Fruit fly (Drosophila melanogaster) whole organism, wandering third instar larva: ENCODE measurements around the gene simj.

Experiments
- Abd-B ChIP-seq: fragments of >200 bp; optimal IDR thresholded peaks from 2 replicates; lab custom pipeline; 2017; ENCODE audit warnings: missing biosample characterization, missing genetic modification characterization
- CG32264 ChIP-seq: fragments of 200-800 bp; sonication (Bioruptor generic); optimal IDR thresholded peaks from 2 replicates; lab custom pipeline; 2016; ENCODE audit warnings: missing biosample characterization, missing genetic modification characterization
- CG9705 ChIP-seq: fragments of 200-800 bp; sonication (Bioruptor generic); optimal IDR thresholded peaks from 2 replicates; lab custom pipeline; 2018; ENCODE audit warnings: missing biosample characterization, mild to moderate bottlenecking, missing genetic modification characterization
- CrebA ChIP-seq: fragments of 200-800 bp; sonication (Bioruptor generic); optimal IDR thresholded peaks from 2 replicates; lab custom pipeline; 2016; ENCODE audit warnings: missing biosample characterization, mild to moderate bottlenecking, missing genetic modification characterization, borderline replicate concordance
- Dfd ChIP-seq: fragments of >200 bp; optimal IDR thresholded peaks from 2 replicates; lab custom pipeline; 2017; ENCODE audit warnings: missing biosample characterization, missing genetic modification characterization
- Dif ChIP-seq: fragments of 200-275, 200-300 bp; sonication (Bioruptor generic); optimal IDR thresholded peaks from 2 replicates; lab custom pipeline; 2018; ENCODE audit warnings: missing biosample characterization, missing genetic modification characterization; ENCODE audit not compliant: partially characterized antibody
- Hnf4 ChIP-seq: fragments of 200-800 bp; sonication (Bioruptor generic); optimal IDR thresholded peaks from 2 replicates; lab custom pipeline; 2016; ENCODE audit warnings: missing biosample characterization, mild to moderate bottlenecking, missing genetic modification characterization
- Hr78 ChIP-seq: fragments of >200 bp; optimal IDR thresholded peaks from 2 replicates; lab custom pipeline; 2017; ENCODE audit warnings: missing biosample characterization, missing genetic modification characterization
- Hr83 ChIP-seq: fragments of 200-300 bp; sonication (Bioruptor generic); optimal IDR thresholded peaks from 2 replicates; lab custom pipeline; 2016; ENCODE audit warnings: missing biosample characterization, mild to moderate bottlenecking, missing genetic modification characterization, moderate library complexity; ENCODE audit not compliant: poor library complexity, severe bottlenecking
- Jra ChIP-seq: sonication (Bioruptor generic); optimal IDR thresholded peaks from 2 replicates; lab custom pipeline; 2016; ENCODE audit warnings: missing biosample characterization, missing genetic modification characterization
- Mio ChIP-seq: sonication (Bioruptor generic); optimal IDR thresholded peaks from 2 replicates; lab custom pipeline; 2016; ENCODE audit warnings: missing biosample characterization, missing genetic modification characterization
- Myc ChIP-seq: fragments of >200 bp; optimal IDR thresholded peaks from 2 replicates; lab custom pipeline; 2017
- N ChIP-seq: fragments of >200 bp; optimal IDR thresholded peaks from 2 replicates; lab custom pipeline; 2018; ENCODE audit warnings: missing biosample characterization, missing external identifiers, missing genetic modification characterization
- OdsH ChIP-seq: fragments of 200-800 bp; sonication (Bioruptor generic); optimal IDR thresholded peaks from 2 replicates; lab custom pipeline; 2016; ENCODE audit warnings: missing biosample characterization, mild to moderate bottlenecking, missing genetic modification characterization
- Rel ChIP-seq, 2 experiments: fragments of 200-800 bp; sonication (Bioruptor generic) in 1 of 2; optimal IDR thresholded peaks; 2 replicates in 1 of 2; 3 replicates in 1 of 2; lab custom pipeline; 2016 to 2019; ENCODE audit warnings: mild to moderate bottlenecking in 2 of 2, missing biosample characterization in 2 of 2, missing genetic modification characterization in 2 of 2, moderate library complexity in 1 of 2
- Sp1 ChIP-seq: fragments of 200-800 bp; sonication (Bioruptor generic); optimal IDR thresholded peaks from 3 replicates; lab custom pipeline; 2019; ENCODE audit warnings: missing biosample characterization, mild to moderate bottlenecking, missing genetic modification characterization, moderate library complexity
- Vsx2 ChIP-seq: fragments of 200-300, 225-300 bp; sonication (Bioruptor generic); optimal IDR thresholded peaks from 2 replicates; lab custom pipeline; 2018; ENCODE audit warnings: missing biosample characterization, missing genetic modification characterization; ENCODE audit not compliant: partially characterized antibody
- br ChIP-seq: fragments of 200-800 bp; sonication (Bioruptor generic); optimal IDR thresholded peaks from 2 replicates; lab custom pipeline; 2016; ENCODE audit warnings: missing biosample characterization, missing genetic modification characterization
- brk ChIP-seq: fragments of 200-800 bp; sonication (Bioruptor generic); optimal IDR thresholded peaks from 2 replicates; lab custom pipeline; 2016; ENCODE audit warnings: missing biosample characterization, mild to moderate bottlenecking, missing genetic modification characterization
- dl ChIP-seq, 2 experiments: fragments of 175-275, 200-275 bp in 1 of 2; fragments of 200-275 bp in 1 of 2; sonication (Bioruptor generic); optimal IDR thresholded peaks; lab custom pipeline; 2018; ENCODE audit warnings: mild to moderate bottlenecking in 2 of 2, missing biosample characterization in 2 of 2, missing genetic modification characterization in 2 of 2, moderate library complexity in 2 of 2; ENCODE audit not compliant: partially characterized antibody in 2 of 2, insufficient read depth in 1 of 2
- dmrt93B ChIP-seq: fragments of 200-800 bp; sonication (Bioruptor generic); optimal IDR thresholded peaks from 2 replicates; lab custom pipeline; 2018; ENCODE audit warnings: missing biosample characterization, mild to moderate bottlenecking, missing genetic modification characterization
- dsf ChIP-seq: sonication (Bioruptor generic); optimal IDR thresholded peaks from 2 replicates; lab custom pipeline; 2016; ENCODE audit warnings: missing biosample characterization, missing genetic modification characterization, borderline replicate concordance
- ey ChIP-seq: fragments of 200-800 bp; sonication (Bioruptor generic); optimal IDR thresholded peaks from 2 replicates; lab custom pipeline; 2016; ENCODE audit warnings: missing biosample characterization, missing genetic modification characterization
- foxo ChIP-seq, 2 experiments: fragments of 200-800 bp; sonication (Bioruptor generic); optimal IDR thresholded peaks; 2 replicates in 1 of 2; 3 replicates in 1 of 2; lab custom pipeline; 2016 to 2017; ENCODE audit warnings: missing biosample characterization in 2 of 2, missing genetic modification characterization in 2 of 2
- fru ChIP-seq: fragments of 200-800 bp; sonication (Bioruptor generic); optimal IDR thresholded peaks from 3 replicates; lab custom pipeline; 2016; ENCODE audit warnings: missing biosample characterization, mild to moderate bottlenecking, missing genetic modification characterization
- h ChIP-seq: fragments of 200-800 bp; sonication (Bioruptor generic); optimal IDR thresholded peaks from 3 replicates; lab custom pipeline; 2016; ENCODE audit warnings: missing biosample characterization, mild to moderate bottlenecking, missing genetic modification characterization
- jim ChIP-seq: fragments of 175-275, 200-325 bp; sonication (Bioruptor generic); optimal IDR thresholded peaks from 2 replicates; lab custom pipeline; 2016; ENCODE audit warnings: missing biosample characterization, mild to moderate bottlenecking, missing genetic modification characterization
- lola ChIP-seq: fragments of >200 bp; optimal IDR thresholded peaks from 2 replicates; lab custom pipeline; 2017; ENCODE audit warnings: missing biosample characterization, missing genetic modification characterization
- pan ChIP-seq: fragments of >200 bp; optimal IDR thresholded peaks from 2 replicates; lab custom pipeline; 2017
- psq ChIP-seq: fragments of 200-800 bp; sonication (Bioruptor generic); optimal IDR thresholded peaks from 3 replicates; lab custom pipeline; 2017; ENCODE audit warnings: missing biosample characterization, mild to moderate bottlenecking, missing genetic modification characterization, moderate library complexity
- rgr ChIP-seq: fragments of 200-800 bp; sonication (Bioruptor generic); optimal IDR thresholded peaks from 3 replicates; lab custom pipeline; 2016; ENCODE audit warnings: missing biosample characterization, mild to moderate bottlenecking, missing genetic modification characterization
- sage ChIP-seq: fragments of 200-800 bp; sonication (Bioruptor generic); optimal IDR thresholded peaks from 2 replicates; lab custom pipeline; 2016; ENCODE audit warnings: missing biosample characterization, mild to moderate bottlenecking, missing genetic modification characterization
- sv ChIP-seq: fragments of 200-800 bp; sonication (Bioruptor generic); optimal IDR thresholded peaks from 3 replicates; lab custom pipeline; 2016; ENCODE audit warnings: missing biosample characterization, missing genetic modification characterization
- tai ChIP-seq: sonication (Bioruptor generic); optimal IDR thresholded peaks from 2 replicates; lab custom pipeline; 2016; ENCODE audit warnings: missing biosample characterization, missing genetic modification characterization
- usp ChIP-seq: fragments of >200 bp; optimal IDR thresholded peaks from 2 replicates; lab custom pipeline; 2017; ENCODE audit warnings: missing biosample characterization, missing genetic modification characterization
- woc ChIP-seq: sonication (Bioruptor generic); optimal IDR thresholded peaks from 2 replicates; lab custom pipeline; 2016; ENCODE audit warnings: missing biosample characterization, mild to moderate bottlenecking, missing genetic modification characterization

simj gene

DNA sequence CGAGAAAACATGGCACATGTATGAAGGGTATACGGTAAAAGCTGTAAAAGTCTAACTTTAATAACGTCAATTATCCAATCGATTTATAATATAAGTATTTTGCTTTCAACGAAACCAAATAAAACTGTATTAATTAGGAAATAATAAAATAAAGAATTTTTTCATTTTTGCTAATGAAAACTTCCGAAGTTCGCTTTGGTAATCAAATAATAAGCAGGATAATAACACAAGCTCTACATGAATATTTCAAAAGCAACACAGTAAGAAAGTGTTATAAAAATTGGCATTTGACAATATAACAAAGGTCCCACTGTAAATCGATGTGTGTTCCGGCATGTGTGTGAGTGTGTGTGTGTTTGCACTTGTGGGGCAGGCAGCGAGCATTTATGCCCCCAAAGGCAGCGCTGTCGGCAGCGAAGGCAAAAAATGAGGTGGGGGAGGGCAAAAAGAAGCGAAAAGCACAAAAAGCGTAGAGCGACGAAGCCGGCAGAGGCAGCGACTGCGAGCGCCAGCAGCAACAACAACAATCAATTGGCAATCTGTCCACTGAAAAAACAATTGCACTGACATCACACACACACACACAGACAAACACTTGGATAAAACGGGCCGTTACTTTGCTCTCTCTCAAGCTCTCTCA lies 72.1 kb downstream of the simj start:
- TF ChIP-seq dmrt93B (GFP tag; lab: Kevin White, UChicago): no peak
- TF ChIP-seq foxo (GFP tag; optimal IDR thresholded peaks at IDR 0.05; lab: Kevin White, UChicago): peak in 1 of 2 experiments; percentile 26
- no peak for TF ChIP-seq pan (lab: Kevin White, UChicago)
- no peak for TF ChIP-seq N
- peak; percentile 27 for TF ChIP-seq tai
- no peak for TF ChIP-seq OdsH (GFP tag; lab: Kevin White, UChicago)
- peak; percentile 13 for TF ChIP-seq rgr (GFP tag; lab: Kevin White, UChicago)
- no peak for TF ChIP-seq ey
- peak; percentile 67 for TF ChIP-seq Dif (GFP tag; lab: Kevin White, UChicago)
- no peak for TF ChIP-seq Abd-B (GFP tag; lab: Kevin White, UChicago)
- TF ChIP-seq CrebA (GFP tag; lab: Kevin White, UChicago): no peak
- no peak for TF ChIP-seq sv (GFP tag; lab: Kevin White, UChicago)
- no peak for TF ChIP-seq Dfd (GFP tag; lab: Kevin White, UChicago)
- TF ChIP-seq brk: no peak
- TF ChIP-seq lola: no peak
- peak; percentile 27 for TF ChIP-seq br (GFP tag; lab: Kevin White, UChicago)
- TF ChIP-seq woc (GFP tag; lab: Kevin White, UChicago): no peak
- TF ChIP-seq h (GFP tag; lab: Kevin White, UChicago): no peak

DNA sequence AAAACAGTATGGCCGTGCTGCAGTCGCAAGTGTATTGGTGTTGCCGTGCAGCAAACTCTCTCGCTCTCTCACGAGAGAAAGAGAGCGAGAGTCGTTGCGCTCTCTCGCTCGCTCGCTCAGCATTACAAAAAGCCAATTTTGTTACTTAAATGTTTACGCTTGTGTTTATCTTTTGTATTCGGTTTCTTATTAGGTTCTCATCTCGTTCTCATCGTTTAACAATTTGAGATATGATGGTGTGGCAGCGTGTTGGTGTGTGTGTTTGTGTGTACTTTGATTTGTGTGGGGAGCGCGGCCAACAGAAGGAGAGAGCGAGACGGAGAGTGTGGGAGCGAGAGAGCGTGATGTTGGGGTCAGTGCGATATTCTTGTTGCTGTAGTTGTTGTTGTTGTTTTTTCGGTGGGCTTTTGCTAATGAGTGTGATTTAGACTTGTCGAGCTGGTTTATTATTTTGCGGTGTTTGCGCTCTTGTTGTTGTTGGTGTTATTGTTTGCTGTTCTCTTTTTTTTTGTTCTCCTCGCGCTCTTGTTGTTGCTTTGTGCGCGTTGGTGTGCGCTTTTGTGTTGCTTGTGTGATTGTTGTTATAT lies 72.7 kb downstream of the simj start:
- no peak for TF ChIP-seq Mio (GFP tag; lab: Kevin White, UChicago)
- peak; percentile 41 for TF ChIP-seq rgr (GFP tag; lab: Kevin White, UChicago)
- peak; percentile 45 for TF ChIP-seq Jra (GFP tag; lab: Kevin White, UChicago)
- peak; percentile 45 for TF ChIP-seq Sp1 (GFP tag; lab: Kevin White, UChicago)
- TF ChIP-seq N: peak; percentile 36
- peak; percentile 72 for TF ChIP-seq CrebA (GFP tag; lab: Kevin White, UChicago)
- TF ChIP-seq foxo (GFP tag; optimal IDR thresholded peaks at IDR 0.05; lab: Kevin White, UChicago): no peak
- TF ChIP-seq sage: no peak
- no peak for TF ChIP-seq Dif (GFP tag; lab: Kevin White, UChicago)
- TF ChIP-seq psq (GFP tag; lab: Kevin White, UChicago): peak; percentile 83
- peak; percentile 80 for TF ChIP-seq Vsx2
- peak; percentile 45 to 64 for TF ChIP-seq dl (GFP tag; optimal IDR thresholded peaks at IDR 0.05; lab: Kevin White, UChicago; ENCODE audit: insufficient read depth in 1 of 2, partially characterized antibody in 2 of 2)
- peak; percentile 21 for TF ChIP-seq tai
- peak; percentile 93 for TF ChIP-seq fru
- TF ChIP-seq Hnf4: peak; percentile 72
- TF ChIP-seq OdsH (GFP tag; lab: Kevin White, UChicago): peak; percentile 15
- peak; percentile 41 for TF ChIP-seq brk
- TF ChIP-seq Hr83 (GFP tag; lab: Kevin White, UChicago): no peak
- peak; percentile 54 for TF ChIP-seq h (GFP tag; lab: Kevin White, UChicago)
- no peak for TF ChIP-seq Rel (GFP tag; optimal IDR thresholded peaks at IDR 0.05; lab: Kevin White, UChicago)
- peak; percentile 73 for TF ChIP-seq Rel (tag; optimal IDR thresholded peaks at IDR 0.05; lab: Kevin White, UChicago)
- no peak for TF ChIP-seq Abd-B (GFP tag; lab: Kevin White, UChicago)
- TF ChIP-seq Myc: no peak
- TF ChIP-seq Hr78: no peak

DNA sequence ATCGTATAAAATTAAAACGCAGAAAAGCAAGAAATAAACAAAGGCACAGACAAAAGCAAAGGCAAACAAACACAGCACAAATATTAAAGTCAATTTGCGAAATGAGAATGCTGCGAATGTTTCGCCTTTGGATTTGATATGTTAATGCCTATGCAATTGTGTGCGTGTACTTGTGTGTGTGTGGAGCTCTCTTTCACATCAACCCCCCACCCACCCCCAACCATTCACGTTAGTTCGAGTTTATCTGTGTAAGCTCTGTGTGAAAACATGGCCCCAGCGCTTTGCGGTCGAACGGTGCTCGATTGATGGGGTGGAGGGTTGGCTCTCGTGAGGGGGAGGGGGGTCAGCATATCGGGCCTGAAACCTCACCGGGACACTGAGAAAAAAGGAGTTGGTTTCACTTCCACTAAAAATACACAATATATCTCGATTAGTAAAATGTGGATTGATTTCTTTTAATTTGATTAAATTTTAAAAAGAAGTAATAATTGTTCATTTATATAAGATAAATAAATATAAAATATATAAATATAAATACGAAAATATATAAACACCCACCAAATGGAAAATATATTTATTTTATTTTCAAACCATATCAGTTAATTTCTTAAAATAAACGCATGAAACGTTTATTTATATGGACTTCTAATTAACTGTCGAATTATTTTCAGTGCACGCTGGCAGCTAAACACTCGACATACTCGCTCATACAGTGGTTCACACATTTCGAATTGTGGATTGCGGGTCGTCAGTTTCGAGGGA lies 74.0 kb downstream of the simj start:
- TF ChIP-seq ey (no peak), tai (peak; percentile 41), psq (GFP tag; lab: Kevin White, UChicago) (peak; percentile 71), Abd-B (GFP tag; lab: Kevin White, UChicago) (no peak), Vsx2 (no peak), CG32264 (GFP tag; lab: Kevin White, UChicago) (peak; percentile 20), sv (GFP tag; lab: Kevin White, UChicago) (no peak), sage (no peak), fru (peak; percentile 45), Hr78 (no peak), N (no peak), CrebA (GFP tag; lab: Kevin White, UChicago) (no peak), br (GFP tag; lab: Kevin White, UChicago) (peak; percentile 31), jim (GFP tag; lab: Kevin White, UChicago) (peak; percentile 23), foxo (GFP tag; optimal IDR thresholded peaks at IDR 0.05; lab: Kevin White, UChicago) (peak; percentile 51 to 60), dl (GFP tag; optimal IDR thresholded peaks at IDR 0.05; lab: Kevin White, UChicago; ENCODE audit: insufficient read depth in 1 of 2, partially characterized antibody in 2 of 2) (peak in 1 of 2 experiments; percentile 3), Dif (GFP tag; lab: Kevin White, UChicago) (no peak), dsf (GFP tag; lab: Kevin White, UChicago) (no peak), Sp1 (GFP tag; lab: Kevin White, UChicago) (peak; percentile 87), Mio (GFP tag; lab: Kevin White, UChicago) (no peak), dmrt93B (GFP tag; lab: Kevin White, UChicago) (peak; percentile 82), brk (no peak), usp (GFP tag; lab: Kevin White, UChicago) (no peak), lola (no peak), Hr83 (GFP tag; lab: Kevin White, UChicago) (no peak), Rel (GFP tag; optimal IDR thresholded peaks at IDR 0.05; lab: Kevin White, UChicago) (no peak), Rel (tag; optimal IDR thresholded peaks at IDR 0.05; lab: Kevin White, UChicago) (peak; percentile 45), CG9705 (GFP tag; lab: Kevin White, UChicago) (no peak), Hnf4 (no peak), Dfd (GFP tag; lab: Kevin White, UChicago) (no peak), OdsH (GFP tag; lab: Kevin White, UChicago) (no peak), Myc (no peak)
